Fruit fly (Drosophila melanogaster) whole organism: Measurements from ENCODE around the gene tay.
A peak's percentile ranks its signal among the peaks of the same experiment; 100 is the strongest.

Source experiments
- CG8478 ChIP-seq: fragments of >200 bp; optimal IDR thresholded peaks from 2 replicates; lab custom pipeline; 2018; ENCODE audit warnings: inconsistent platforms
- Dll ChIP-seq: fragments of >200 bp; optimal IDR thresholded peaks from 2 replicates; lab custom pipeline; 2017
- EcR ChIP-seq, 2 experiments: fragments of >200 bp; optimal IDR thresholded peaks; 2 replicates each; lab custom pipeline; 2017; ENCODE audit warnings: missing biosample characterization in 2 of 2, missing genetic modification characterization in 2 of 2, missing genetic modification reagents in 2 of 2
- pan ChIP-seq: fragments of >200 bp; optimal IDR thresholded peaks from 2 replicates; lab custom pipeline; 2017
- psq ChIP-seq: fragments of >200 bp; optimal IDR thresholded peaks from 2 replicates; lab custom pipeline; 2017
- usp ChIP-seq: fragments of >200 bp; optimal IDR thresholded peaks from 2 replicates; lab custom pipeline; 2017; ENCODE audit warnings: missing biosample characterization, missing genetic modification characterization, mixed read lengths

Gene tay

dm6 chrX:15886411-15887246, 482 bp downstream of the tay start:
- TF ChIP-seq CG8478 (lab: Kevin White, UChicago) (no peak), psq (no peak), usp (GFP tag; lab: Kevin White, UChicago) (no peak), Dll (no peak), EcR (GFP tag; optimal IDR thresholded peaks at IDR 0.05; lab: Kevin White, UChicago) (no peak), pan (lab: Kevin White, UChicago) (no peak)

- TF ChIP-seq Dll (no peak), pan (lab: Kevin White, UChicago) (no peak)
Observed at dm6 chrX:15875569-15875968, 11.5 kb downstream of the tay start.

dm6 chrX:15874437-15874836, 12.7 kb downstream of the tay start:
- TF ChIP-seq pan (lab: Kevin White, UChicago), result no peak

dm6 chrX:15870777-15871757, 16.0 kb downstream of the tay start:
- TF ChIP-seq psq (no peak), pan (lab: Kevin White, UChicago) (no peak), usp (GFP tag; lab: Kevin White, UChicago) (no peak), Dll (no peak), EcR (GFP tag; optimal IDR thresholded peaks at IDR 0.05; lab: Kevin White, UChicago) (no peak), CG8478 (lab: Kevin White, UChicago) (no peak)

dm6 chrX:15869843-15870242, 17.3 kb downstream of the tay start, which contains the start of gene CG16952:
CG16952 (plus strand) TSS chrX:15870183.
- TF ChIP-seq CG8478 (lab: Kevin White, UChicago) (no peak), usp (GFP tag; lab: Kevin White, UChicago) (no peak), EcR (GFP tag; optimal IDR thresholded peaks at IDR 0.05; lab: Kevin White, UChicago) (no peak), pan (lab: Kevin White, UChicago) (no peak), psq (no peak), Dll (no peak)

dm6 chrX:15868781-15869180, 18.3 kb downstream of the tay start:
- TF ChIP-seq pan (lab: Kevin White, UChicago) (no peak), EcR (GFP tag; optimal IDR thresholded peaks at IDR 0.05; lab: Kevin White, UChicago) (no peak), Dll (no peak), usp (GFP tag; lab: Kevin White, UChicago) (no peak), CG8478 (lab: Kevin White, UChicago) (no peak), psq (no peak)

dm6 chrX:15867863-15868262, 19.2 kb downstream of the tay start, which contains the start of gene Gapdh2:
Gapdh2 (plus strand) TSS chrX:15868145.
- TF ChIP-seq psq (no peak), Dll (no peak), CG8478 (lab: Kevin White, UChicago) (no peak), pan (lab: Kevin White, UChicago) (no peak), EcR (GFP tag; optimal IDR thresholded peaks at IDR 0.05; lab: Kevin White, UChicago) (no peak), usp (GFP tag; lab: Kevin White, UChicago) (no peak)

- TF ChIP-seq pan (lab: Kevin White, UChicago) (no peak), Dll (no peak), usp (GFP tag; lab: Kevin White, UChicago) (no peak), psq (no peak), EcR (GFP tag; optimal IDR thresholded peaks at IDR 0.05; lab: Kevin White, UChicago) (no peak), CG8478 (lab: Kevin White, UChicago) (no peak)
Observed at dm6 chrX:15866799-15867412, 20.2 kb downstream of the tay start.

dm6 chrX:15866032-15866431, 21.1 kb downstream of the tay start:
- TF ChIP-seq pan (lab: Kevin White, UChicago) (no peak), Dll (no peak), usp (GFP tag; lab: Kevin White, UChicago) (no peak), CG8478 (lab: Kevin White, UChicago) (no peak), psq (no peak), EcR (GFP tag; optimal IDR thresholded peaks at IDR 0.05; lab: Kevin White, UChicago) (no peak)

dm6 chrX:15860479-15860878, 26.6 kb downstream of the tay start:
- TF ChIP-seq pan (lab: Kevin White, UChicago) (no peak), CG8478 (lab: Kevin White, UChicago) (peak; percentile 99)

dm6 chrX:15859869-15860268, 27.2 kb downstream of the tay start, which contains the start of gene Gbeta13F:
Gbeta13F (plus strand) TSS chrX:15860115.
- no peak for TF ChIP-seq Dll
- no peak for TF ChIP-seq usp (GFP tag; lab: Kevin White, UChicago)
- TF ChIP-seq pan (lab: Kevin White, UChicago), result no peak
- TF ChIP-seq psq, result no peak

- TF ChIP-seq pan (lab: Kevin White, UChicago) (no peak), psq (no peak)
Observed at dm6 chrX:15859387-15859786, 27.7 kb downstream of the tay start, which contains the start of gene AlkB. AlkB (minus strand) TSS chrX:15859487.
